Worm (Caenorhabditis elegans): ENCODE results near the gene srw-139.

- TF ChIP-seq egl-27 (tag; optimal IDR thresholded peaks at IDR 0.05) (no peak), lin-13 (GFP tag; optimal IDR thresholded peaks at IDR 0.05) (no peak), dmd-4 (tag; optimal IDR thresholded peaks at IDR 0.05) (no peak), F13H6.1 (tag; optimal IDR thresholded peaks at IDR 0.05) (no peak), nhr-23 (tag; optimal IDR thresholded peaks at IDR 0.05) (no peak)
These were observed 49.0 kb upstream of the srw-139 start, which contains the start of gene srw-8 for ce11 chrV:3034236-3034635.
